Fruit fly (Drosophila melanogaster) whole organism: ENCODE results near the gene CG6664.

Experiments used
- CG8478 ChIP-seq: fragments of >200 bp; optimal IDR thresholded peaks from 2 replicates; lab custom pipeline; 2018; ENCODE audit warnings: inconsistent platforms
- pan ChIP-seq: fragments of >200 bp; optimal IDR thresholded peaks from 2 replicates; lab custom pipeline; 2017
- psq ChIP-seq: fragments of >200 bp; optimal IDR thresholded peaks from 2 replicates; lab custom pipeline; 2017

DNA sequence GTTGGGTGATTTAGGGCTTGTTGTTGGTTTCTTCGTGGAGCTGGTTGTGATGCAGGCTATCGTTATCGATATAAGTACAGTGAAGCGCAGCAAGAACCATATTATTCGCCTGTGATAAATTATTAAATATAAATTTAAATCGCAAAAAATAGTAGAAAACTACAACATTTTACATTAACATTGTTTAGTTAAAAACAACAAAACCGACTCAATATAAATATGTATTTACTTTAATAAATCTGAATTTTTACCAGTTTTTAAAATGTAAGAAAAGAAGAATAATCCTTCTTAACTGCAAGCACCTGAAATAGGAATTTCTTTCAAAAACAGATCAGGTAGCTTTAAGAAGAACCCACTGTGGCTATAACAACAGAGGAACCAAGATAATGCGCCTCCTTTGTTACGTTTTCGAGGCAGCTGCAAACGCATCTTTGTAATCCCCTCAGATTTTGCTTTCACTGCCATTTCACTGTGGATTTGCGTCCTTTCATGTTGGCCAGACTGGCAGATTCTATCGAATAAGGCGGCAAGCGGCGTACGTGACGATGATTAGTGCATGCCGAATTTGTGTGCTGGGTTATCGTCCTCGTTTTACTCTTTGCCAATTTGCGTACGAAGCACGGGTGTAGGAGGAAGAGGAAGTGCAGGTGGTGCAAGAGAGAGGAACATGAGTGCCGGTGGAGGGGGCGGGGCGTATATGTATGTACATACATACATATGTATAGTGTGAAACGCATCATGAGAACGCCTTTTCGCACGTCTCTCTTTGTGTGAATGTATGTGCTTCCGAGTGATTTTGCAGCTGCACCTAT is 5.3 kb downstream of the CG6664 start:
- peak; percentile 24 for TF ChIP-seq CG8478 (lab: Kevin White, UChicago)
- TF ChIP-seq pan (lab: Kevin White, UChicago) = no peak
- no peak for TF ChIP-seq psq (lab: Kevin White, UChicago)
